Worm (Caenorhabditis elegans): ENCODE results near the gene dhs-16.

- no peak for TF ChIP-seq nhr-12 (tag; optimal IDR thresholded peaks at IDR 0.05)
- TF ChIP-seq snpc-4 (tag; optimal IDR thresholded peaks at IDR 0.05) = no peak
- TF ChIP-seq ceh-82 (tag; optimal IDR thresholded peaks at IDR 0.05) = peak in 1 of 3 experiments; percentile 4
- TF ChIP-seq alr-1 (tag; optimal IDR thresholded peaks at IDR 0.05; ENCODE audit: borderline replicate concordance) = no peak
- TF ChIP-seq ztf-11 (tag; optimal IDR thresholded peaks at IDR 0.05) = no peak
- TF ChIP-seq blmp-1 (tag; optimal IDR thresholded peaks at IDR 0.05) = no peak
- TF ChIP-seq ztf-4 (tag; optimal IDR thresholded peaks at IDR 0.05) = no peak
- peak; percentile 13 for TF ChIP-seq fkh-10 (GFP tag; optimal IDR thresholded peaks at IDR 0.05)
- TF ChIP-seq hlh-4 (tag; optimal IDR thresholded peaks at IDR 0.05) = no peak
- TF ChIP-seq ces-1 (GFP tag; optimal IDR thresholded peaks at IDR 0.05) = no peak
- no peak for TF ChIP-seq lsy-2 (tag; optimal IDR thresholded peaks at IDR 0.05)
- TF ChIP-seq hpl-2 (GFP tag; optimal IDR thresholded peaks at IDR 0.05) = no peak
- TF ChIP-seq hlh-17 (GFP tag; optimal IDR thresholded peaks at IDR 0.05; ENCODE audit: borderline replicate concordance) = no peak
Observed at ce11 chrV:5964658-5965178, 18.8 kb upstream of the dhs-16 start.

All from whole organism, L1 larva.